Fruit fly (Drosophila melanogaster): Measurements from ENCODE around the gene Dys.

The Dys gene

DNA sequence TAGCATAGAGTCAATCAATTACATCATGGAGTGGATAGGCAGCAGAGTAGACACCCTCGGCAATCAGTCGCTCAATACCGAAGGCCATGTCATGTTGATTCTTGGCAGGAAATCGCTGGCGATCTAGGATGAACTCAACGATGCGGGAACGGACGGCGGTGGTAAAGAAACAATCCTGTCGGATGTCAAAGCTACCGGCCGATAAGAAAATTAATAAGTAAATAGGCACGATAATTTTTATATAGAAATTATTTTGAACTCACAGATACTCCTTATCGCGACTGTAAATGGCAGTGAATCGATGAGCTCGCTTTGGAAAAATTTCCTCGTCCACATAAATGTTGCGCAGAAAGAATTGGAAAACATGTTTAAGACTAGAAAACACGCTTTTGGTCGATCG lies 177.1 kb downstream of the Dys start:
- TF ChIP-seq rn (GFP tag; IDR thresholded peaks at IDR 0.05) (no peak), fd96Ca (GFP tag; IDR thresholded peaks at IDR 0.05) (no peak), CG34367 (tag; optimal IDR thresholded peaks at IDR 0.05) (no peak), CG8159 (tag; optimal IDR thresholded peaks at IDR 0.05) (no peak), CG14655 (GFP tag; optimal IDR thresholded peaks at IDR 0.05) (no peak), CG13204 (GFP tag; optimal IDR thresholded peaks at IDR 0.05) (no peak), CG9948 (tag; optimal IDR thresholded peaks at IDR 0.05) (no peak), CG8301 (tag; optimal IDR thresholded peaks at IDR 0.05) (no peak), D1 (tag; optimal IDR thresholded peaks at IDR 0.05) (no peak), Snoo (tag; optimal IDR thresholded peaks at IDR 0.05) (no peak)

DNA sequence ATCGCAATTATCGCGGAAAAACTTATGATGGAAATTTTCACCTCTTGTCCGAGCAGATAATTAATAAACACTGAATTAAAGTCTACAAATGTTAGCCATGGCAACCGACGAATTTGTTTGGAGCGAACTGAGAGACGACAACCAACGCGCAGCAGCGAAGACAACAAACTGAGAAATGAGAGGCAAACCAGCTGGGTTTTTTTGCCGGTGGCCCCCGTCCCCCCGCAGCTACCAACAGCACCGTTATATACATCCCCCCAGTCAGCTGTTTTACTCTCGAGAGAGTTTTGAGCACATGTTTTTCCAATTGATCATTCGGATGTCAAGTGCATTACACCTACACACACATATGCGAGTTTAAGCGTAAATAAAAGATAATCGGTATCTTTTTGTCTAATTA lies 180.2 kb downstream of the Dys start:
- peak; percentile 17 for TF ChIP-seq CG13204 (GFP tag; optimal IDR thresholded peaks at IDR 0.05)
- TF ChIP-seq D1 (tag; optimal IDR thresholded peaks at IDR 0.05), result no peak
- no peak; the same call in 1 of the 2 replicates for TF ChIP-seq Ets98B (GFP tag; IDR thresholded peaks at IDR 0.05)
- TF ChIP-seq CG34367 (tag; optimal IDR thresholded peaks at IDR 0.05), result no peak
- TF ChIP-seq CG8159 (tag; optimal IDR thresholded peaks at IDR 0.05), result no peak
- no peak for TF ChIP-seq Snoo (tag; optimal IDR thresholded peaks at IDR 0.05)
- TF ChIP-seq gl (tag; optimal IDR thresholded peaks at IDR 0.05), result no peak
- TF ChIP-seq Pif1B (GFP tag; optimal IDR thresholded peaks at IDR 0.05), result no peak
- peak; percentile 75 for TF ChIP-seq CG4496 (GFP tag; IDR thresholded peaks at IDR 0.05)
- no peak for TF ChIP-seq CG17806 (tag; optimal IDR thresholded peaks at IDR 0.05)
- TF ChIP-seq CG15710 (tag; optimal IDR thresholded peaks at IDR 0.05), result no peak
- TF ChIP-seq CG8301 (tag; optimal IDR thresholded peaks at IDR 0.05), result no peak
- no peak for TF ChIP-seq CG14655 (GFP tag; optimal IDR thresholded peaks at IDR 0.05)
- no peak for TF ChIP-seq rn (GFP tag; IDR thresholded peaks at IDR 0.05)
- TF ChIP-seq CG12605 (GFP tag; IDR thresholded peaks at IDR 0.05), result peak; percentile 30; the same call in 1 of the 2 replicates
- no peak for TF ChIP-seq fd96Ca (GFP tag; IDR thresholded peaks at IDR 0.05)
- no peak for TF ChIP-seq CG10348 (GFP tag; IDR thresholded peaks at IDR 0.05)
- peak; percentile 77 for TF ChIP-seq EcR (GFP tag; optimal IDR thresholded peaks at IDR 0.05)
- TF ChIP-seq Pif1A (GFP tag; optimal IDR thresholded peaks at IDR 0.05), result no peak
- TF ChIP-seq CG32121 (GFP tag; IDR thresholded peaks at IDR 0.05), result peak; percentile 40; the same call in 1 of the 2 replicates
- no peak for TF ChIP-seq CG9948 (tag; optimal IDR thresholded peaks at IDR 0.05)

DNA sequence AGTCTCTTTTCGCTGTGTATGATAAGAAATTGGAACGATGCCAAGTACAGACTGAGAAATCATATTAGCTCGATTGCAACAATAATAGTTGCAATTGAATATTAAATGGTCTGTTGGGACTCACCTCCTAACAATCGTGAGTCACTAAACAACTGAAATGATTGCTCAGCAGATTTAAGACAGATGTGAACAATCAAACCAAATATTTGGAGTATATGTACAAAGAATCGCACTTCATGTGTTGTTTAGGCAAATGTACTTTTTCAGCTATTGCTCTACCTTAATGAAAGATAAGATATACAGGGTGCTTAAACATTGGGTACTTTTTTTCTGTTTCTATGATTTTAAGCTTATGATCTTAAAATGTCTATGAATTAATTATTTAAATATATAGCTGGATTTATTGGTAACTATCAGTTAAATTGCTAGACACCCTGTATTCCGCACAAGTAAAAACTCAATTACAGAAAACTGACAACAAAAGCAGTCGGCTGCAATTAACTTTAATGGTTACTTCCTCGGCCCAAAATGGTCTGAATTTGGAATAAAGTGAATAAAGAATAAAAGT lies 180.7 kb downstream of the Dys start:
- peak; percentile 78 for TF ChIP-seq CG8301 (tag; optimal IDR thresholded peaks at IDR 0.05)
- peak; percentile 92 for TF ChIP-seq CG12605 (GFP tag; IDR thresholded peaks at IDR 0.05)
- peak; percentile 68 for TF ChIP-seq CG34367 (tag; optimal IDR thresholded peaks at IDR 0.05)
- peak; percentile 3 for TF ChIP-seq CG13204 (GFP tag; optimal IDR thresholded peaks at IDR 0.05)
- TF ChIP-seq CG14655 (GFP tag; optimal IDR thresholded peaks at IDR 0.05), result peak; percentile 83
- peak; percentile 80 for TF ChIP-seq CG17806 (tag; optimal IDR thresholded peaks at IDR 0.05)
- TF ChIP-seq Pif1A (GFP tag; optimal IDR thresholded peaks at IDR 0.05), result peak; percentile 57
- peak; percentile 69; the same call in 1 of the 2 replicates for TF ChIP-seq rn (GFP tag; IDR thresholded peaks at IDR 0.05)
- TF ChIP-seq Pif1B (GFP tag; optimal IDR thresholded peaks at IDR 0.05), result peak; percentile 69
- TF ChIP-seq D1 (tag; optimal IDR thresholded peaks at IDR 0.05), result no peak
- TF ChIP-seq gl (tag; optimal IDR thresholded peaks at IDR 0.05), result peak; percentile 57
- TF ChIP-seq CG8159 (tag; optimal IDR thresholded peaks at IDR 0.05), result peak; percentile 79
- peak; percentile 94 for TF ChIP-seq Ets98B (GFP tag; IDR thresholded peaks at IDR 0.05)
- peak; percentile 75 for TF ChIP-seq CG15710 (tag; optimal IDR thresholded peaks at IDR 0.05)
- peak; percentile 96 for TF ChIP-seq CG4496 (GFP tag; IDR thresholded peaks at IDR 0.05)
- no peak for TF ChIP-seq EcR (GFP tag; optimal IDR thresholded peaks at IDR 0.05)
- TF ChIP-seq CG32121 (GFP tag; IDR thresholded peaks at IDR 0.05), result peak; percentile 88
- no peak for TF ChIP-seq fd96Ca (GFP tag; IDR thresholded peaks at IDR 0.05)
- TF ChIP-seq CG10348 (GFP tag; IDR thresholded peaks at IDR 0.05), result no peak
- peak; percentile 75 for TF ChIP-seq CG9948 (tag; optimal IDR thresholded peaks at IDR 0.05)
- peak; percentile 57 for TF ChIP-seq Snoo (tag; optimal IDR thresholded peaks at IDR 0.05)

DNA sequence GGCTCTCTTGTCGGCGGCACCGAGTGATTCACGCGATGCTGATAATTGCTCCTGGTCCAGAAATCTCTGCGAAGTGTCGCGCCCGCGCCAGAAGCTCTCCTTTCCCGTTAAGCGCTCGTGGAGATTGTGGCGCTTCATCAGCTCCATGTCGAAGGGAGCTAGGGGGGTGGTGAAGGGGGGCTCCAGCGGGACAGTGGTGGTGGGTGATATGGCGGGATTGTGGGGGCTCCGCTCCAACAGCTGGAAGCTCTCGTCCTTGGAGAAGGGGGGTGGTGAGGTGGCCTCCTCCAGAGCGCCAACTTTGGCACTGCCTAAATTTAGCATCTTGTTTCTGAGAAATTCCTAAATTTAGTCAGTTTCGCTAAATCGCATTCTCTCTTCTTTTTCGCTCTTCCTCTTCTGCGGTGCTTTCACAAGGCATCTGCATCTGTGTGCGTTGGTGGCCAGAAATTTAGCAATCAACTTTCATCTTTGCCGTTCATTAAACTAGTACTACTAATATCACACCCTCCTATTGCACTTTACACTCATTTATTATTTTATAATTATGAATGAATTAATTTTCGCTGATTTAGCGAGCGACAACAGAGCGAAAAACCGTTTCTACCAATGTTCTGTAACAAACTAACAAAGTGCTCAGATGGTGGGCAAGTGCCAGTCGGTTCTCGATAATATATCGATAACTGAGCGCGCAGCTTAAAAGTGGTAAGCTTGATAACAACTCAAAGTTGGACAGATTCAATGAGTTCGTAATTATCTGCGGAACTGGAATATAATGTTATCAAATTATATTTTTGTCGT lies 181.4 kb downstream of the Dys start, which contains the start of gene subdued:
Gene subdued, minus strand, starts transcription at position 631 of the 801 bp plus-strand sequence.
- TF ChIP-seq CG17806 (tag; optimal IDR thresholded peaks at IDR 0.05) (no peak), CG15710 (tag; optimal IDR thresholded peaks at IDR 0.05) (no peak), Ets98B (GFP tag; IDR thresholded peaks at IDR 0.05) (no peak; the same call in 1 of the 2 replicates), Pif1A (GFP tag; optimal IDR thresholded peaks at IDR 0.05) (no peak), CG34367 (tag; optimal IDR thresholded peaks at IDR 0.05) (no peak), fd96Ca (GFP tag; IDR thresholded peaks at IDR 0.05) (no peak), CG8159 (tag; optimal IDR thresholded peaks at IDR 0.05) (no peak), CG8301 (tag; optimal IDR thresholded peaks at IDR 0.05) (no peak), CG13204 (GFP tag; optimal IDR thresholded peaks at IDR 0.05) (peak; percentile 7), CG4496 (GFP tag; IDR thresholded peaks at IDR 0.05) (0 out of 3 replicates have a peak, but pooled peaks have one; percentile 23), D1 (tag; optimal IDR thresholded peaks at IDR 0.05) (no peak), rn (GFP tag; IDR thresholded peaks at IDR 0.05) (no peak), gl (tag; optimal IDR thresholded peaks at IDR 0.05) (no peak), EcR (GFP tag; optimal IDR thresholded peaks at IDR 0.05) (no peak), CG9948 (tag; optimal IDR thresholded peaks at IDR 0.05) (no peak), Snoo (tag; optimal IDR thresholded peaks at IDR 0.05) (no peak), CG10348 (GFP tag; IDR thresholded peaks at IDR 0.05) (no peak), CG12605 (GFP tag; IDR thresholded peaks at IDR 0.05) (0 out of 2 replicates have a peak, but pooled peaks have one; percentile 29), CG14655 (GFP tag; optimal IDR thresholded peaks at IDR 0.05) (no peak), CG32121 (GFP tag; IDR thresholded peaks at IDR 0.05) (0 out of 2 replicates have a peak, but pooled peaks have one; percentile 11), Pif1B (GFP tag; optimal IDR thresholded peaks at IDR 0.05) (no peak)

DNA sequence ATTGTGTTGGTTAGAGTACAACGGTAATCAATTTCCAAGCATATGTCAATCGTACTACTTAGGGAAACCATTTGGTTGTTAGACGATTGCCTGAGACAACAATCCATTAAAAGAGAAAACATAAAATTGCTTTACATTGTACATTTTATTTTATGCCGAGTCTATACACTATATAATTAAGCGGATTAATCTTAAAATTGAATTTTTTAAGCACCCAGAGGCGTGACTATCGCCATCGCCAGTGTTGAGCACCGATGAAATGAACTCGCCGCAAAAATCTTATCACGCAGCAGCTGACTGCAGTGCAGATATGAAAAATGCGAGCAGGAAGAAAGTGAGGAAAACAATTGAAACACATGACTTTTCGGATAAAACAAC lies 182.0 kb downstream of the Dys start:
- no peak for TF ChIP-seq Pif1B (GFP tag; optimal IDR thresholded peaks at IDR 0.05)
- TF ChIP-seq CG9948 (tag; optimal IDR thresholded peaks at IDR 0.05), result no peak
- no peak for TF ChIP-seq CG8301 (tag; optimal IDR thresholded peaks at IDR 0.05)
- no peak for TF ChIP-seq CG32121 (GFP tag; IDR thresholded peaks at IDR 0.05)
- no peak for TF ChIP-seq CG17806 (tag; optimal IDR thresholded peaks at IDR 0.05)
- TF ChIP-seq rn (GFP tag; IDR thresholded peaks at IDR 0.05), result no peak
- 0 out of 3 replicates have a peak, but pooled peaks have one; percentile 23 for TF ChIP-seq CG4496 (GFP tag; IDR thresholded peaks at IDR 0.05)
- no peak for TF ChIP-seq CG15710 (tag; optimal IDR thresholded peaks at IDR 0.05)
- no peak for TF ChIP-seq CG14655 (GFP tag; optimal IDR thresholded peaks at IDR 0.05)
- TF ChIP-seq EcR (GFP tag; optimal IDR thresholded peaks at IDR 0.05), result no peak
- no peak for TF ChIP-seq Snoo (tag; optimal IDR thresholded peaks at IDR 0.05)
- peak; percentile 20; the same call in 1 of the 2 replicates for TF ChIP-seq Ets98B (GFP tag; IDR thresholded peaks at IDR 0.05)
- TF ChIP-seq CG34367 (tag; optimal IDR thresholded peaks at IDR 0.05), result no peak
- no peak for TF ChIP-seq CG13204 (GFP tag; optimal IDR thresholded peaks at IDR 0.05)
- no peak for TF ChIP-seq fd96Ca (GFP tag; IDR thresholded peaks at IDR 0.05)
- no peak for TF ChIP-seq D1 (tag; optimal IDR thresholded peaks at IDR 0.05)
- no peak for TF ChIP-seq CG8159 (tag; optimal IDR thresholded peaks at IDR 0.05)

Data from whole organism, pupa.